Worm (Caenorhabditis elegans) whole organism, early embryonic: ENCODE data around the gene eak-3.

Source experiments
- F13C5.2 ChIP-seq: sonication (generic microtip); optimal IDR thresholded peaks from 2 replicates; lab custom pipeline; 2017; ENCODE audit warnings: mild to moderate bottlenecking, missing genetic modification characterization, inconsistent platforms, missing compliant biosample characterization
- ama-1 ChIP-seq: fragments of 150-350 bp; optimal IDR thresholded peaks from 2 replicates; lab custom pipeline; 2014
- ceh-13 ChIP-seq: fragments of 200-800 bp; sonication (Bioruptor generic); optimal IDR thresholded peaks from 2 replicates; lab custom pipeline; 2018; ENCODE audit warnings: mild to moderate bottlenecking, missing genetic modification characterization, missing compliant biosample characterization

ce11 chrIII:1214121-1214673 is 37.8 kb upstream of the eak-3 start:
- TF ChIP-seq ama-1 (lab: Kevin White, UChicago), result no peak
- no peak for TF ChIP-seq F13C5.2 (tag; lab: Kevin White, UChicago)
- no peak for TF ChIP-seq ceh-13
